Worm (Caenorhabditis elegans) whole organism, L1 larva: ENCODE results near the gene Y46H3D.8.

Experiments used
- F16B12.6 ChIP-seq: fragments of 150-350 bp; optimal IDR thresholded peaks from 2 replicates; lab custom pipeline; 2014; ENCODE audit warnings: missing biosample characterization, missing genetic modification characterization
- aha-1 ChIP-seq: fragments of 150-350 bp; optimal IDR thresholded peaks from 2 replicates; lab custom pipeline; 2014; ENCODE audit warnings: missing biosample characterization, missing genetic modification characterization
- ama-1 ChIP-seq: fragments of 150-350 bp; optimal IDR thresholded peaks from 2 replicates; lab custom pipeline; 2014
- blmp-1 ChIP-seq: fragments of 150-350 bp; optimal IDR thresholded peaks from 2 replicates; lab custom pipeline; 2014; ENCODE audit warnings: missing biosample characterization, missing genetic modification characterization
- ceh-63 ChIP-seq: fragments of 200-800 bp; sonication (Bioruptor generic); optimal IDR thresholded peaks from 2 replicates; lab custom pipeline; 2018; ENCODE audit warnings: mild to moderate bottlenecking, missing genetic modification characterization, missing compliant biosample characterization
- ceh-82 ChIP-seq, 3 experiments: fragments of 150-350 bp in 1 of 3; sonication (generic microtip) in 2 of 3; optimal IDR thresholded peaks; 2 replicates each; lab custom pipeline; 2014 to 2017; ENCODE audit warnings: missing biosample characterization in 3 of 3, missing genetic modification characterization in 3 of 3
- ceh-88 ChIP-seq: fragments of 200-800 bp; sonication (Bioruptor generic); IDR thresholded peaks from 2 replicates; pipeline ENCODE4 v1.3.6; 2022; ENCODE audit warnings: missing genetic modification characterization, missing compliant biosample characterization
- ces-1 ChIP-seq: fragments of 150-350 bp; optimal IDR thresholded peaks from 2 replicates; lab custom pipeline; 2014; ENCODE audit warnings: missing biosample characterization, missing genetic modification reagents, missing genetic modification characterization
- egl-13 ChIP-seq: sonication (generic microtip); optimal IDR thresholded peaks from 2 replicates; lab custom pipeline; 2016; ENCODE audit warnings: missing genotype, missing genetic modification reagents, missing genetic modification characterization, missing compliant biosample characterization
- elt-3 ChIP-seq, 6 experiments: fragments of 150-350 bp in 1 of 6; sonication (generic microtip); optimal IDR thresholded peaks; 2 replicates each; lab custom pipeline; 2017 to 2018; ENCODE audit warnings: missing biosample characterization in 6 of 6, missing genetic modification characterization in 6 of 6, inconsistent platforms in 1 of 6
- fkh-10 ChIP-seq: sonication (generic microtip); optimal IDR thresholded peaks from 2 replicates; lab custom pipeline; 2017; ENCODE audit warnings: missing biosample characterization, missing genetic modification reagents, missing genetic modification characterization
- fkh-4 ChIP-seq: sonication (generic microtip); optimal IDR thresholded peaks from 2 replicates; lab custom pipeline; 2016; ENCODE audit warnings: missing compliant biosample characterization, missing genetic modification characterization, borderline replicate concordance
- fkh-8 ChIP-seq: sonication (generic microtip); optimal IDR thresholded peaks from 2 replicates; lab custom pipeline; 2016; ENCODE audit warnings: mild to moderate bottlenecking, missing genetic modification characterization, missing compliant biosample characterization
- hlh-17 ChIP-seq: fragments of 200-800 bp; sonication (Bioruptor generic); optimal IDR thresholded peaks from 2 replicates; lab custom pipeline; 2018; ENCODE audit warnings: missing genetic modification characterization, mild to moderate bottlenecking, missing compliant biosample characterization, moderate library complexity, borderline replicate concordance
- hlh-4 ChIP-seq: sonication (generic microtip); optimal IDR thresholded peaks from 2 replicates; lab custom pipeline; 2016; ENCODE audit warnings: mild to moderate bottlenecking, missing genetic modification characterization, missing compliant biosample characterization
- irx-1 ChIP-seq: sonication (generic microtip); optimal IDR thresholded peaks from 2 replicates; lab custom pipeline; 2016; ENCODE audit warnings: missing genetic modification characterization, missing compliant biosample characterization
- isw-1 ChIP-seq: fragments of 200-800 bp; sonication (Bioruptor generic); IDR thresholded peaks from 2 replicates; pipeline ENCODE4 v1.3.6; 2022; ENCODE audit warnings: missing genetic modification characterization, missing compliant biosample characterization
- lin-13 ChIP-seq: fragments of 150-350 bp; optimal IDR thresholded peaks from 2 replicates; lab custom pipeline; 2014; ENCODE audit warnings: missing biosample characterization, missing genetic modification reagents, missing genetic modification characterization
- lin-14 ChIP-seq: fragments of 200-800 bp; sonication (Bioruptor generic); optimal IDR thresholded peaks from 2 replicates; lab custom pipeline; 2018; ENCODE audit warnings: mild to moderate bottlenecking, missing genetic modification characterization, moderate library complexity, missing compliant biosample characterization
- lin-15B ChIP-seq: fragments of 150-350 bp; sonication (generic microtip); optimal IDR thresholded peaks from 3 replicates; lab custom pipeline; 2014; ENCODE audit warnings: missing biosample characterization, missing genetic modification characterization
- lin-35 ChIP-seq, 2 experiments: fragments of 150-350 bp; optimal IDR thresholded peaks; 2 replicates each; lab custom pipeline; 2014; ENCODE audit warnings: missing biosample characterization in 2 of 2, missing genetic modification characterization in 2 of 2, missing genetic modification reagents in 2 of 2
- lin-39 ChIP-seq: fragments of 150-350 bp; optimal IDR thresholded peaks from 2 replicates; lab custom pipeline; 2014; ENCODE audit warnings: missing biosample characterization, missing genetic modification reagents, missing genetic modification characterization
- lir-3 ChIP-seq: sonication (generic microtip); optimal IDR thresholded peaks from 2 replicates; lab custom pipeline; 2016; ENCODE audit warnings: mild to moderate bottlenecking, missing genetic modification characterization, moderate library complexity, missing compliant biosample characterization; ENCODE audit not compliant: poor library complexity
- lsy-2 ChIP-seq, 2 experiments: fragments of 150-350 bp; optimal IDR thresholded peaks; 2 replicates each; lab custom pipeline; 2014; ENCODE audit warnings: missing biosample characterization in 2 of 2, missing genetic modification characterization in 2 of 2
- mef-2 ChIP-seq: fragments of 150-350 bp; optimal IDR thresholded peaks from 2 replicates; lab custom pipeline; 2014; ENCODE audit warnings: missing biosample characterization, missing genetic modification characterization
- nhr-19 ChIP-seq: fragments of 200-800 bp; sonication (Bioruptor generic); conservative IDR thresholded peaks from 2 replicates; pipeline ENCODE4 v1.3.6; 2022; ENCODE audit warnings: missing genetic modification characterization, missing compliant biosample characterization
- nhr-20 ChIP-seq: sonication (generic microtip); optimal IDR thresholded peaks from 2 replicates; lab custom pipeline; 2016; ENCODE audit warnings: mild to moderate bottlenecking, missing genetic modification characterization, missing compliant biosample characterization
- nhr-76 ChIP-seq: sonication (generic microtip); optimal IDR thresholded peaks from 2 replicates; lab custom pipeline; 2017; ENCODE audit warnings: missing biosample characterization, missing genetic modification characterization
- nhr-84 ChIP-seq: sonication (generic microtip); optimal IDR thresholded peaks from 2 replicates; lab custom pipeline; 2017; ENCODE audit warnings: missing biosample characterization, missing genetic modification characterization
- nhr-85 ChIP-seq: sonication (generic microtip); peaks from one replicate; lab custom pipeline; 2016; ENCODE audit warnings: missing genetic modification characterization, inconsistent platforms, missing compliant biosample characterization
- pag-3 ChIP-seq: sonication (generic microtip); optimal IDR thresholded peaks from 2 replicates; lab custom pipeline; 2017; ENCODE audit warnings: missing genetic modification characterization, mild to moderate bottlenecking, missing compliant biosample characterization, antibody characterized with exemption, borderline replicate concordance; ENCODE audit not compliant: insufficient read depth
- tbx-2 ChIP-seq: sonication (generic microtip); optimal IDR thresholded peaks from 2 replicates; lab custom pipeline; 2016; ENCODE audit warnings: missing genetic modification characterization, missing compliant biosample characterization
- tlp-1 ChIP-seq: fragments of 150-350 bp; optimal IDR thresholded peaks from 2 replicates; lab custom pipeline; 2014; ENCODE audit warnings: missing biosample characterization, missing genetic modification characterization
- unc-130 ChIP-seq: fragments of 150-350 bp; optimal IDR thresholded peaks from 2 replicates; lab custom pipeline; 2017; ENCODE audit warnings: missing biosample characterization, missing genetic modification characterization, inconsistent platforms
- unc-86 ChIP-seq: sonication (generic microtip); optimal IDR thresholded peaks from 2 replicates; lab custom pipeline; 2016; ENCODE audit warnings: missing genetic modification characterization, missing compliant biosample characterization
- unc-98 ChIP-seq: fragments of 200-800 bp; sonication (Bioruptor generic); IDR thresholded peaks from 2 replicates; pipeline ENCODE4 v1.3.6; 2022; ENCODE audit warnings: missing genetic modification characterization, missing compliant biosample characterization
- xbp-1 ChIP-seq: sonication (generic microtip); optimal IDR thresholded peaks from 2 replicates; lab custom pipeline; 2016; ENCODE audit warnings: missing genetic modification characterization, missing compliant biosample characterization
- zag-1 ChIP-seq: fragments of 150-350 bp; optimal IDR thresholded peaks from 2 replicates; lab custom pipeline; 2014; ENCODE audit warnings: missing biosample characterization, missing genetic modification characterization
- zip-4 ChIP-seq: fragments of 200-800 bp; sonication (Bioruptor generic); optimal IDR thresholded peaks from 2 replicates; lab custom pipeline; 2018; ENCODE audit warnings: mild to moderate bottlenecking, missing genetic modification characterization, moderate library complexity, missing compliant biosample characterization

Y46H3D.8 gene

DNA sequence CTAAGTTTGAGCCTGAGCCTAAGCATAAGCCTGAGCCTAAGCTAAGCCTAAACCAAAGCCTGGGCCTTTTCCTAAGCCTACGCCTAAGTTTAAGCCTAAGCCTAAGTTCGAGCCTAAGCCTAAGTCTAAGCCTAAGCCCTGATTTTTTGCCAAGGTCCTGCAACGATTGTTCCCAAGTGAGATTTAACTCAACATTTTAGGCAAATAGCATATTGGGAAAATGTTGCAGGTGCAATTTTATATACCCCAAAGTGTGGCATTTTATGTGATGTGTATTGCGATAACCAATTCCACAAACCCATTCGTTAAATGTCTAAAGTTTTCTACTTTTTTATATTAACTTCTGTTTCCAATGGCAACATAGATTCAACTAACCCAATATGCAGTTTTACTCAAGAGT lies 31.2 kb upstream of the Y46H3D.8 start, which contains the start of gene irld-40:
TSS of gene irld-40 (plus strand) at position 301 of the 400 bp plus-strand sequence.
- no peak for TF ChIP-seq hlh-17 (GFP tag; lab: Kevin White, UChicago)
- TF ChIP-seq nhr-20 (tag; lab: Kevin White, UChicago): no peak
- TF ChIP-seq unc-86 (tag; lab: Kevin White, UChicago): no peak
- no peak for TF ChIP-seq ama-1 (lab: Kevin White, UChicago)
- TF ChIP-seq lin-13 (GFP tag; lab: Kevin White, UChicago): no peak
- no peak for TF ChIP-seq lsy-2 (tag; optimal IDR thresholded peaks at IDR 0.05; lab: Kevin White, UChicago)
- TF ChIP-seq tbx-2 (tag; lab: Kevin White, UChicago): no peak
- TF ChIP-seq unc-98 (GFP tag; lab: Robert Waterston, UW): no peak
- TF ChIP-seq irx-1 (tag; lab: Kevin White, UChicago): no peak
- TF ChIP-seq pag-3 (tag; lab: Kevin White, UChicago): no peak

DNA sequence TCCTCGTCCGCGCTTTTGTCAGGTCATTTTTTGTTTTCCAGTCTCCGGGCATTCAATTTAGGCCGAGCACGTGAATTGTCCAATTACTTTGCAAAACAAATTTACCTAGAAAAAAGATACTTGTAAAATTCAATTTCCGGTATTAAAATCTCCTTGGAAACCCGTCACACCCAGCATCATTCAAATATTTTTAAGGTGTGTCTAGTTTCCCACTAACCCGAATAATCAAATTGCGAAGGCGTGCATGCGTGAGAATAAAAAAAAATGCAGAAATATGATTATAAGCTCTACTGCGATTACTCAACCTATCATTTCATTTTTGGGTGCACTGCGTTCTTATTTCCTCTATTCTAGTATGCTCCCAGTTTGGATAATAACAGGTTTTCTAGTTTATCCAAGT lies 23.8 kb upstream of the Y46H3D.8 start, which contains the start of gene irld-11:
TSS of gene irld-11 (plus strand) at position 301 of the 400 bp plus-strand sequence.
- TF ChIP-seq blmp-1: no peak
- TF ChIP-seq nhr-20 (tag; lab: Kevin White, UChicago): peak; percentile 32
- TF ChIP-seq fkh-8 (tag; lab: Kevin White, UChicago): peak; percentile 82
- TF ChIP-seq xbp-1: no peak
- no peak for TF ChIP-seq nhr-85 (tag; lab: Kevin White, UChicago)

DNA sequence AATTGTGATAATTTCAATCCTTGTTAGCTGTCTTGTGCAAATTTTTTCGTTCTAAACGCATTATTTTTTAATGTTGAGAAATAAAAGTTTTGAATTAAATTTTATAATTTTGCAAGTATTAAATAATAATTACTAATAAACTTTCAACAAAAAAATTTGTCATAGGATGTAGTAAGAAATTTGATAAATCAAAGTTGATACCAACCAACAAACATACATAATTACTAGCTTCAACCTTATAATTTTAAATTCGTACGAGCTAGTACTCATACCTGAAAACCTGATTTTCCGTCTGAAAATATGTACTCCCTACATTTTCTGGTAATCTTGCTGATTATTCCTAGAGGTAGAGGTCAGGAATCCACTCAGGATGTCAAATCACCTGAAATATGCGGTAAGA lies 20.0 kb upstream of the Y46H3D.8 start, which contains the start of gene irld-44:
TSS of gene irld-44 (plus strand) at position 301 of the 400 bp plus-strand sequence.
- TF ChIP-seq zag-1 (tag; lab: Kevin White, UChicago) (no peak), unc-130 (tag; lab: Kevin White, UChicago) (no peak), lin-13 (GFP tag; lab: Kevin White, UChicago) (no peak), nhr-76 (no peak), lin-35 (GFP tag; optimal IDR thresholded peaks at IDR 0.05; lab: Kevin White, UChicago) (no peak), nhr-85 (tag; lab: Kevin White, UChicago) (no peak), unc-86 (tag; lab: Kevin White, UChicago) (no peak), lin-15B (tag; lab: Kevin White, UChicago) (no peak), zip-4 (no peak), ceh-63 (GFP tag; lab: Kevin White, UChicago) (no peak), ces-1 (no peak), nhr-84 (tag; lab: Kevin White, UChicago) (no peak), mef-2 (no peak), egl-13 (no peak)

DNA sequence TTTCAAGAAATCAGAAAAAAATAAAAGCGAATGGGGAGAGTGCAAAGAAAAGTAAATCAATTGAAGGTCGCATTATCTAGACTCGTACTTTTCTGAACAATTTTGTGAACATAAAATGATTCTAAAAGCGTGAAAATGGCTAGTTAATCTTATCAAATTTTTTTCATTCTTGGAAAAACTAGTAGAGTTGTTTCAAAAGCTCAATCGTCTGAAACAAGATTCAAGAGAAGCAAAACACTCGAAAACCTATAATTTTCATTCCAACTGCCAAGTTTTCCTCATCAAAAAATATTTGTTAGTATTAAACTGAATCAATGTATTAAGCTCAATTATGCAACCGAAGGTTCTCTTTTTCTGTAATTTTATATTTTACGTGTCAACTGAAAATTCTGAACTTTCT lies 17.0 kb upstream of the Y46H3D.8 start, which contains the start of gene irld-45:
TSS of gene irld-45 (plus strand) at position 301 of the 400 bp plus-strand sequence.
- TF ChIP-seq zip-4 (no peak), tlp-1 (tag; lab: Kevin White, UChicago) (no peak), isw-1 (GFP tag; lab: Robert Waterston, UW) (no peak), egl-13 (no peak), ceh-88 (no peak), ama-1 (lab: Kevin White, UChicago) (no peak), aha-1 (tag; lab: Kevin White, UChicago) (no peak), hlh-4 (no peak), ceh-82 (tag; optimal IDR thresholded peaks at IDR 0.05; lab: Kevin White, UChicago) (no peak), nhr-84 (tag; lab: Kevin White, UChicago) (no peak), nhr-19 (no peak), F16B12.6 (no peak), lir-3 (tag; lab: Kevin White, UChicago) (no peak), elt-3 (tag; optimal IDR thresholded peaks at IDR 0.05; lab: Kevin White, UChicago) (no peak), fkh-10 (GFP tag; lab: Kevin White, UChicago) (no peak), lin-14 (GFP tag; lab: Kevin White, UChicago) (no peak), lin-39 (tag; lab: Kevin White, UChicago) (no peak), fkh-4 (no peak), mef-2 (no peak)
